Fruit fly (Drosophila melanogaster) whole organism, embryonic: ENCODE data around the gene DhpD.

Experiments used
- Abd-B ChIP-seq: fragments of 200-800 bp; sonication (Bioruptor generic); optimal IDR thresholded peaks from 2 replicates; lab custom pipeline; 2018; ENCODE audit warnings: missing biosample characterization, mild to moderate bottlenecking, missing genetic modification characterization, moderate library complexity
- Atf6 ChIP-seq: fragments of 200-800 bp; sonication (Bioruptor generic); IDR thresholded peaks from 2 replicates; pipeline ENCODE4 v1.3.6; 2022; ENCODE audit warnings: missing biosample characterization, missing genetic modification characterization
- Bteb2 ChIP-seq: fragments of 200-800 bp; sonication (Bioruptor generic); optimal IDR thresholded peaks from 2 replicates; lab custom pipeline; 2016; ENCODE audit warnings: missing biosample characterization, missing genetic modification characterization
- CG11085 ChIP-seq: fragments of 200-800 bp; sonication (Bioruptor generic); IDR thresholded peaks from 2 replicates; pipeline ENCODE4 v1.3.6; 2022; ENCODE audit warnings: missing biosample characterization, missing genetic modification characterization
- CG14014 ChIP-seq: fragments of 200-800 bp; sonication (Bioruptor generic); IDR thresholded peaks from 2 replicates; pipeline ENCODE4 v1.3.6; 2022; ENCODE audit warnings: missing biosample characterization, missing genetic modification characterization
- CG15073 ChIP-seq: fragments of 200-800 bp; sonication (Bioruptor generic); optimal IDR thresholded peaks from 2 replicates; lab custom pipeline; 2016; ENCODE audit warnings: missing biosample characterization, missing genetic modification characterization
- CG1603 ChIP-seq: fragments of 200-800 bp; sonication (Bioruptor generic); optimal IDR thresholded peaks from 2 replicates; lab custom pipeline; 2019; ENCODE audit warnings: missing biosample characterization, mild to moderate bottlenecking, missing genetic modification characterization, moderate library complexity
- CG17328 ChIP-seq: fragments of 200-800 bp; sonication (Bioruptor generic); IDR thresholded peaks from 2 replicates; pipeline ENCODE4 v1.3.6; 2022; ENCODE audit warnings: missing biosample characterization, missing genetic modification characterization
- CG17612 ChIP-seq: fragments of 200-800 bp; sonication (Bioruptor generic); IDR thresholded peaks from 2 replicates; pipeline ENCODE4 v1.3.6; 2022; ENCODE audit warnings: missing biosample characterization, missing genetic modification characterization
- CG18011 ChIP-seq: fragments of 200-800 bp; sonication (Bioruptor generic); optimal IDR thresholded peaks from 2 replicates; lab custom pipeline; 2017; ENCODE audit warnings: missing biosample characterization, missing genetic modification characterization, mild to moderate bottlenecking, moderate library complexity, missing genotype
- CG2116 ChIP-seq: fragments of 200-800 bp; sonication (Bioruptor generic); optimal IDR thresholded peaks from 3 replicates; lab custom pipeline; 2018; ENCODE audit warnings: missing biosample characterization, mild to moderate bottlenecking, missing genetic modification characterization
- CG2129 ChIP-seq: fragments of 200-800 bp; sonication (Bioruptor generic); IDR thresholded peaks from 2 replicates; pipeline ENCODE4 v1.3.6; 2022; ENCODE audit warnings: missing biosample characterization, missing genetic modification characterization; ENCODE audit not compliant: partially characterized antibody
- CG42726 ChIP-seq: fragments of 200-800 bp; sonication (Bioruptor generic); IDR thresholded peaks from 2 replicates; pipeline ENCODE4 v1.3.6; 2022; ENCODE audit warnings: missing biosample characterization, missing genetic modification characterization; ENCODE audit not compliant: partially characterized antibody
- CG7372 ChIP-seq: fragments of 200-800 bp; sonication (Bioruptor generic); IDR thresholded peaks from 2 replicates; pipeline ENCODE4 v1.3.6; 2022; ENCODE audit warnings: missing biosample characterization, missing genetic modification characterization
- CG8359 ChIP-seq: fragments of 200-800 bp; sonication (Bioruptor generic); optimal IDR thresholded peaks from 2 replicates; lab custom pipeline; 2017; ENCODE audit warnings: missing biosample characterization, mild to moderate bottlenecking, missing genetic modification characterization, borderline replicate concordance
- CrebB ChIP-seq: fragments of 200-800 bp; sonication (Bioruptor generic); optimal IDR thresholded peaks from 3 replicates; lab custom pipeline; 2018; ENCODE audit warnings: missing biosample characterization, mild to moderate bottlenecking, missing genetic modification characterization
- GATAe ChIP-seq: fragments of 200-800 bp; sonication (Bioruptor generic); conservative IDR thresholded peaks from 2 replicates; pipeline ENCODE4 v1.3.6; 2022; ENCODE audit warnings: missing biosample characterization, missing genetic modification characterization
- H15 ChIP-seq: fragments of 200-800 bp; sonication (Bioruptor generic); IDR thresholded peaks from 3 replicates; pipeline ENCODE4 v1.3.6; 2022; ENCODE audit warnings: missing biosample characterization, missing genetic modification characterization
- HLH4C ChIP-seq: fragments of 200-800 bp; sonication (Bioruptor generic); IDR thresholded peaks from 3 replicates; pipeline ENCODE4 v1.3.6; 2022; ENCODE audit warnings: missing biosample characterization, missing genetic modification characterization; ENCODE audit not compliant: partially characterized antibody
- Hr39 ChIP-seq: fragments of >200 bp; optimal IDR thresholded peaks from 2 replicates; lab custom pipeline; 2017
- Jarid2 ChIP-seq: fragments of 200-800 bp; sonication (Bioruptor generic); optimal IDR thresholded peaks from 3 replicates; lab custom pipeline; 2017; ENCODE audit warnings: mild to moderate bottlenecking, missing biosample characterization, missing genetic modification reagents, missing genetic modification characterization
- Nf-YB ChIP-seq: fragments of 200-800 bp; sonication (Bioruptor generic); optimal IDR thresholded peaks from 3 replicates; lab custom pipeline; 2019; ENCODE audit warnings: missing biosample characterization, mild to moderate bottlenecking, missing genetic modification characterization, moderate library complexity
- Sin3A ChIP-seq: fragments of >200 bp; optimal IDR thresholded peaks from 2 replicates; lab custom pipeline; 2018
- Sry-β ChIP-seq: fragments of 200-800 bp; sonication (Bioruptor generic); optimal IDR thresholded peaks from 2 replicates; lab custom pipeline; 2018; ENCODE audit warnings: missing biosample characterization, mild to moderate bottlenecking, missing genetic modification characterization, moderate library complexity
- Trl ChIP-seq, 3 experiments: fragments of >200 bp in 2 of 3; fragments of 200-800 bp in 1 of 3; sonication (Bioruptor generic) in 1 of 3; optimal IDR thresholded peaks; 2 replicates in 1 of 3; 3 replicates in 2 of 3; lab custom pipeline; 2016 to 2017; ENCODE audit warnings: missing biosample characterization in 1 of 3, missing genetic modification characterization in 1 of 3
- Usf ChIP-seq: fragments of 200-800 bp; sonication (Bioruptor generic); optimal IDR thresholded peaks from 2 replicates; lab custom pipeline; 2017; ENCODE audit warnings: missing genotype, missing biosample characterization, missing genetic modification characterization
- abd-A ChIP-seq: fragments of 200-800 bp; sonication (Bioruptor generic); optimal IDR thresholded peaks from 3 replicates; lab custom pipeline; 2019; ENCODE audit warnings: missing biosample characterization, mild to moderate bottlenecking, missing genetic modification characterization, moderate library complexity
- al ChIP-seq: fragments of 200-800 bp; sonication (Bioruptor generic); IDR thresholded peaks from 2 replicates; pipeline ENCODE4 v1.3.6; 2022; ENCODE audit warnings: missing biosample characterization, missing genetic modification characterization
- cas ChIP-seq: fragments of 200-800 bp; sonication (Bioruptor generic); IDR thresholded peaks from 2 replicates; pipeline ENCODE4 v1.3.6; 2022; ENCODE audit warnings: missing biosample characterization, missing genetic modification characterization
- cato ChIP-seq: fragments of 200-800 bp; sonication (Bioruptor generic); optimal IDR thresholded peaks from 2 replicates; lab custom pipeline; 2016; ENCODE audit warnings: missing biosample characterization, missing genetic modification characterization, borderline replicate concordance
- chif ChIP-seq, 2 experiments: fragments of 200-800 bp; sonication (Bioruptor generic); optimal IDR thresholded peaks; 3 replicates each; lab custom pipeline; 2016; ENCODE audit warnings: missing biosample characterization in 2 of 2, missing genetic modification characterization in 2 of 2
- corto ChIP-seq: fragments of 200-800 bp; sonication (Bioruptor generic); optimal IDR thresholded peaks from 2 replicates; lab custom pipeline; 2016; ENCODE audit warnings: missing biosample characterization, mild to moderate bottlenecking, missing genetic modification characterization, moderate library complexity
- crp ChIP-seq, 2 experiments: fragments of 200-800 bp; sonication (Bioruptor generic); optimal IDR thresholded peaks; 2 replicates in 1 of 2; 3 replicates in 1 of 2; lab custom pipeline; 2017; ENCODE audit warnings: missing biosample characterization in 2 of 2, missing genetic modification characterization in 2 of 2, mild to moderate bottlenecking in 1 of 2, moderate library complexity in 1 of 2
- disco-r ChIP-seq: fragments of 200-800 bp; sonication (Bioruptor generic); optimal IDR thresholded peaks from 2 replicates; lab custom pipeline; 2016; ENCODE audit warnings: missing biosample characterization, missing genetic modification characterization
- fd3F ChIP-seq: fragments of 200-800 bp; sonication (Bioruptor generic); optimal IDR thresholded peaks from 2 replicates; lab custom pipeline; 2018; ENCODE audit warnings: missing biosample characterization, mild to moderate bottlenecking, missing genetic modification characterization, moderate library complexity
- kah ChIP-seq: fragments of 200-800 bp; sonication (Bioruptor generic); optimal IDR thresholded peaks from 2 replicates; lab custom pipeline; 2018; ENCODE audit warnings: missing biosample characterization, mild to moderate bottlenecking, missing genetic modification characterization
- lmd ChIP-seq: fragments of 200-800 bp; sonication (Bioruptor generic); IDR thresholded peaks from 2 replicates; pipeline ENCODE4 v1.3.6; 2022; ENCODE audit warnings: missing biosample characterization, missing genetic modification characterization
- p53 ChIP-seq: fragments of 200-800 bp; sonication (Bioruptor generic); optimal IDR thresholded peaks from 2 replicates; lab custom pipeline; 2016; ENCODE audit warnings: missing biosample characterization, missing genetic modification characterization
- peb ChIP-seq: fragments of 200-800 bp; sonication (Bioruptor generic); IDR thresholded peaks from 2 replicates; pipeline ENCODE4 v1.3.6; 2022; ENCODE audit warnings: missing biosample characterization, missing genetic modification characterization
- prd ChIP-seq, 3 experiments: fragments of >200 bp in 2 of 3; fragments of 200-800 bp in 1 of 3; sonication (Bioruptor generic) in 1 of 3; optimal IDR thresholded peaks in 2 of 3; IDR thresholded peaks in 1 of 3; 2 replicates in 2 of 3; 3 replicates in 1 of 3; pipeline versions ENCODE4 v1.3.6 to Lab custom; 2017 to 2022; ENCODE audit warnings: missing biosample characterization in 1 of 3, missing genetic modification characterization in 1 of 3
- repo ChIP-seq: fragments of 200-800 bp; sonication (Bioruptor generic); optimal IDR thresholded peaks from 2 replicates; lab custom pipeline; 2016; ENCODE audit warnings: missing biosample characterization, missing genetic modification characterization
- run ChIP-seq: fragments of 200-800 bp; sonication (Bioruptor generic); optimal IDR thresholded peaks from 3 replicates; lab custom pipeline; 2018; ENCODE audit warnings: missing biosample characterization, mild to moderate bottlenecking, missing genetic modification characterization
- shn ChIP-seq: fragments of 200-800 bp; sonication (Bioruptor generic); optimal IDR thresholded peaks from 3 replicates; lab custom pipeline; 2016; ENCODE audit warnings: missing biosample characterization, missing genetic modification characterization
- so ChIP-seq: fragments of 200-800 bp; sonication (Bioruptor generic); IDR thresholded peaks from 3 replicates; pipeline ENCODE4 v1.3.6; 2022; ENCODE audit warnings: missing biosample characterization, missing genetic modification characterization
- ssp ChIP-seq: fragments of 200-800 bp; sonication (Bioruptor generic); IDR thresholded peaks from 2 replicates; pipeline ENCODE4 v1.3.6; 2022; ENCODE audit warnings: missing biosample characterization, missing genetic modification characterization
- tin ChIP-seq: fragments of 200-800 bp; sonication (Bioruptor generic); optimal IDR thresholded peaks from 3 replicates; lab custom pipeline; 2016; ENCODE audit warnings: missing biosample characterization, missing genetic modification characterization
- tll ChIP-seq, 2 experiments: fragments of 200-800 bp in 1 of 2; fragments of >200 bp in 1 of 2; sonication (Bioruptor generic) in 1 of 2; optimal IDR thresholded peaks; 2 replicates each; lab custom pipeline; 2017 to 2019; ENCODE audit warnings: missing biosample characterization in 2 of 2, missing genetic modification characterization in 2 of 2, mild to moderate bottlenecking in 1 of 2, moderate library complexity in 1 of 2
- vnd ChIP-seq: fragments of 200-800 bp; sonication (Bioruptor generic); IDR thresholded peaks from 3 replicates; pipeline ENCODE4 v1.3.6; 2022; ENCODE audit warnings: missing biosample characterization, missing genetic modification characterization; ENCODE audit not compliant: partially characterized antibody
- vvl ChIP-seq: fragments of 200-800 bp; sonication (Bioruptor generic); IDR thresholded peaks from 2 replicates; pipeline ENCODE4 v1.3.6; 2022; ENCODE audit warnings: missing biosample characterization, missing genetic modification characterization
- z ChIP-seq: fragments of 200-800 bp; sonication (Bioruptor generic); IDR thresholded peaks from 3 replicates; pipeline ENCODE4 v1.3.6; 2022; ENCODE audit warnings: missing biosample characterization, missing genetic modification characterization

DhpD gene

DNA sequence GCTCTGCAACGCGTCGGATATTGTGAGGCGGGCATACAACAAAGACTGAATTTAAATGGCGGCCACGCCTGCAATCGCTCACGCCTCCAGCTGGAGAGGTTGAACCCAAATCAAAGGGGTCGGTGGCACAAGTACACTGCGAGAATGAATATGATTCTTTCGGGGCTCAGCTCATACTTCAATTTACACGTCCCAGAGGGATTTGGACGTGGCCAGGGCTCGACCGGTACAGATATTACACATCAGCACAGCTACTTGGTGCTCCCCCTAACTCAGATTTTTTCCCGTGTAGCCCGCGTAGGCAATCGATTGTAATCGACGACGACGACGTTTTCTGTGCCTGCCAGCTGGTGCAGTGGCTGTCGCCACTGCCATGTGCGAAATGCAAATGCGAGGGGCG lies 15.0 kb downstream of the DhpD start (continued):
- TF ChIP-seq abd-A (tag; lab: Kevin White, UChicago) = no peak
- peak; percentile 11 for TF ChIP-seq disco-r (GFP tag; lab: Kevin White, UChicago)
- peak; percentile 51 for TF ChIP-seq CrebB (tag; lab: Kevin White, UChicago)
- peak; percentile 72; the same call in 1 of the 2 replicates for TF ChIP-seq Atf6 (GFP tag; lab: Robert Waterston, UW)
- TF ChIP-seq lmd (GFP tag; lab: Robert Waterston, UW) = peak; percentile 90
- TF ChIP-seq cato (GFP tag; lab: Kevin White, UChicago) = peak; percentile 47
- TF ChIP-seq fd3F (GFP tag; lab: Kevin White, UChicago) = peak; percentile 54
- TF ChIP-seq kah (GFP tag; lab: Kevin White, UChicago) = peak; percentile 56
- peak; percentile 81 for TF ChIP-seq ssp (GFP tag; lab: Robert Waterston, UW)
- no peak for TF ChIP-seq Trl (optimal IDR thresholded peaks at IDR 0.05; lab: Kevin White, UChicago)
- TF ChIP-seq Trl (GFP tag; optimal IDR thresholded peaks at IDR 0.05; lab: Kevin White, UChicago) = peak; percentile 64
- no peak for TF ChIP-seq HLH4C
- peak; percentile 86 for TF ChIP-seq tin
- TF ChIP-seq Usf (GFP tag; lab: Kevin White, UChicago) = no peak
- peak; percentile 89 for TF ChIP-seq H15
- peak; percentile 88 for TF ChIP-seq so
- TF ChIP-seq CG1603 (tag; lab: Kevin White, UChicago) = peak; percentile 92
- peak; percentile 85 for TF ChIP-seq CG7372 (GFP tag; lab: Robert Waterston, UW)
- peak; percentile 66 for TF ChIP-seq shn (GFP tag; lab: Kevin White, UChicago)
- peak; percentile 10 for TF ChIP-seq CG15073
- TF ChIP-seq Sry-β (GFP tag; lab: Kevin White, UChicago) = no peak
- peak; percentile 67 for TF ChIP-seq repo (GFP tag; lab: Kevin White, UChicago)
- TF ChIP-seq CG18011 (GFP tag; lab: Kevin White, UChicago) = peak; percentile 18
- no peak for TF ChIP-seq Sin3A
- no peak for TF ChIP-seq Jarid2 (GFP tag; lab: Kevin White, UChicago)
- TF ChIP-seq vvl (GFP tag; lab: Robert Waterston, UW) = peak; percentile 93
- TF ChIP-seq crp (GFP tag; optimal IDR thresholded peaks at IDR 0.05; lab: Kevin White, UChicago) = peak in 1 of 2 experiments; percentile 25
- no peak for TF ChIP-seq CG42726 (GFP tag; lab: Robert Waterston, UW)
- no peak for TF ChIP-seq Hr39 (lab: Kevin White, UChicago)
- no peak for TF ChIP-seq corto (GFP tag; lab: Kevin White, UChicago)
- no peak for TF ChIP-seq cas (GFP tag; lab: Robert Waterston, UW)
- TF ChIP-seq run (tag; lab: Kevin White, UChicago) = peak; percentile 50
- no peak for TF ChIP-seq vnd (GFP tag; lab: Robert Waterston, UW)
- peak; percentile 68 for TF ChIP-seq al (GFP tag; lab: Robert Waterston, UW)
- TF ChIP-seq prd (optimal IDR thresholded peaks at IDR 0.05; lab: Kevin White, UChicago) = no peak
- peak; percentile 93 for TF ChIP-seq prd (GFP tag; IDR thresholded peaks at IDR 0.05; lab: Robert Waterston, UW)
- TF ChIP-seq CG11085 (GFP tag; lab: Robert Waterston, UW) = peak; percentile 73
- 0 out of 3 replicates have a peak, but pooled peaks have one; percentile 51 for TF ChIP-seq z
- TF ChIP-seq CG2129 = no peak
- TF ChIP-seq tll (GFP tag; optimal IDR thresholded peaks at IDR 0.05; lab: Kevin White, UChicago) = no peak
- TF ChIP-seq CG14014 (GFP tag; lab: Robert Waterston, UW) = peak; percentile 86
- TF ChIP-seq CG8359 (GFP tag; lab: Kevin White, UChicago) = peak; percentile 42
- TF ChIP-seq chif (GFP tag; optimal IDR thresholded peaks at IDR 0.05; lab: Kevin White, UChicago) = peak; percentile 57 to 78
- TF ChIP-seq CG17612 (GFP tag; lab: Robert Waterston, UW) = peak; percentile 69; the same call in 1 of the 2 replicates
- peak; percentile 78 for TF ChIP-seq Abd-B (GFP tag; lab: Kevin White, UChicago)
- no peak for TF ChIP-seq CG2116 (GFP tag; lab: Kevin White, UChicago)
- peak; percentile 34 for TF ChIP-seq p53
- peak; percentile 86 for TF ChIP-seq CG17328 (GFP tag; lab: Robert Waterston, UW)
- TF ChIP-seq GATAe (GFP tag; lab: Robert Waterston, UW) = peak; percentile 33; the same call in 1 of the 2 replicates
- peak; percentile 69; the same call in 1 of the 2 replicates for TF ChIP-seq peb (GFP tag; lab: Robert Waterston, UW)
- peak; percentile 32 for TF ChIP-seq Bteb2 (GFP tag; lab: Kevin White, UChicago)
- TF ChIP-seq Nf-YB (GFP tag; lab: Kevin White, UChicago) = peak; percentile 22
